Fruit fly (Drosophila melanogaster): ENCODE results near the gene CG42853.

CG42853 gene

DNA sequence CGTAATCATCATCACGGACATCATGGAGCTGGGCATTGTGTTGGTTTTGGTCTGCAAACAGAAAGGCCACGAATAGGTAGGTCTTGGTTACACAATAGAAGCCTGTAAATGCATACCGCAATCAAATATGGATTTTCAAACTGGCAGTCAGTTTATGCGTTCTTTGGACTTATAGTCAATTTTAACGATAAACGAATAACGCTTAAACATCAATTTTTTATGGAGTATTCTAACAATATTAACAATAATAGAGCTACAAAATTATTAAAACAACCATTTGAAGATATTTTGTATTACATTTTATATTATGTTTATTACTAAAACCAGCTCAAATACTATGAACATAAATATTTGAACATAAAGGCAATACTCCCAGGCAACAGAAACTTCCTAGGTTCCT lies 40.3 kb downstream of the CG42853 start:
- TF ChIP-seq CG14711 (tag; optimal IDR thresholded peaks at IDR 0.05) (no peak), CG11617 (GFP tag; optimal IDR thresholded peaks at IDR 0.05) (no peak), CG12768 (GFP tag; optimal IDR thresholded peaks at IDR 0.05) (no peak), CG7101 (tag; optimal IDR thresholded peaks at IDR 0.05) (no peak), cnc (optimal IDR thresholded peaks at IDR 0.05) (no peak), tj (GFP tag; optimal IDR thresholded peaks at IDR 0.05) (no peak), CG33017 (tag; optimal IDR thresholded peaks at IDR 0.05) (no peak), ovo (GFP tag; optimal IDR thresholded peaks at IDR 0.05) (no peak), CG7045 (GFP tag; optimal IDR thresholded peaks at IDR 0.05) (no peak), pad (GFP tag; optimal IDR thresholded peaks at IDR 0.05) (no peak), Mnt (GFP tag; optimal IDR thresholded peaks at IDR 0.05) (no peak), Clk (GFP tag; optimal IDR thresholded peaks at IDR 0.05) (no peak), Crg-1 (GFP tag; optimal IDR thresholded peaks at IDR 0.05) (no peak), cic (GFP tag; optimal IDR thresholded peaks at IDR 0.05) (no peak), kay (GFP tag; ENCODE audit: borderline replicate concordance) (no peak), Hr96 (GFP tag; optimal IDR thresholded peaks at IDR 0.05) (no peak), bab1 (GFP tag; optimal IDR thresholded peaks at IDR 0.05) (no peak), CG5204 (GFP tag; optimal IDR thresholded peaks at IDR 0.05) (no peak), toe (GFP tag; optimal IDR thresholded peaks at IDR 0.05) (no peak), CG1620 (GFP tag; optimal IDR thresholded peaks at IDR 0.05) (no peak)

DNA sequence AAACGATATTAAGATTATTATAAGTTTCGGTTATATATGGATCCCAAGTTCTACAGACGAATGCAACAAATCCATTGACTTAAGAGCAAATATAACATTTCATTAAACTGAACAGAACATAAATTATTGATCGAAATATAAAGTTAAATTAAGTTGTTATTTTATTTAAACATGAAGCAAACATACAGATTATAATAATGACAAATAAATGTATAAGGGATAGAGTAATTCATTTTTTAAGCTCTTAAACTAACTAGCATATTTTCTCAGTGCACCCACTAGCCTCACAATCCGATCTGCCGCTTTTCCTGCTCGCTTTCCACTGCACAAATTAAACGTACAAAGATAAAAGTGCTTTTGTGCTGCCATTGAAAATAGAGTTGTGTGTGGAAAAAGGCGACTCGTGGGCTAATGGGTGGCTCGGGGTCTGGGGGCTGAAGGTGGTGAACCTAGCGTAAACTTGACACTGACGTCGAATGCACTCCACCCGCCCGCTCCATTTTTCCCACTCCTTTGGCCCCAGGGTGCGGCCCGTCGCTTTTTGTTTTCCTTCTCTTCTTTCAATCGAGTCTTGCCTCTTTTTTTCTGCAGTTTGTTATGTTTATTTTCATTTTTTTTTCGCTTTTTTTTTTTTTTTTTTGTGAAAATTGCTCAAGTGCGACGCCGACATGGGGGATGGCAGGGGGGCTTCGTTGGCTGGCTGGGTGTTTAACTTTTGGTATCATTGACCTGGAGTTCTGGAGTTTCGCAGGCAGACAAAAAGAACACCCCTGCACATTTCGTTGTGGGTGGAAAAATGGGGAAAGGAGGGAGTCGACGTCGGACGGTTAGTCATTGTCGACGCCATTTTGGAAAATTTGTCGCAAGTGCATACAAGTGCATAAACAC lies 41.9 kb downstream of the CG42853 start:
- TF ChIP-seq cic (GFP tag; optimal IDR thresholded peaks at IDR 0.05) (no peak), kay (GFP tag; ENCODE audit: borderline replicate concordance) (peak; percentile 27), CG12768 (GFP tag; optimal IDR thresholded peaks at IDR 0.05) (no peak), toe (GFP tag; optimal IDR thresholded peaks at IDR 0.05) (no peak), cnc (optimal IDR thresholded peaks at IDR 0.05) (no peak), CG11617 (GFP tag; optimal IDR thresholded peaks at IDR 0.05) (no peak), bab1 (GFP tag; optimal IDR thresholded peaks at IDR 0.05) (no peak), tj (GFP tag; optimal IDR thresholded peaks at IDR 0.05) (no peak)

- TF ChIP-seq toe (GFP tag; optimal IDR thresholded peaks at IDR 0.05) (no peak), Crg-1 (GFP tag; optimal IDR thresholded peaks at IDR 0.05) (no peak), Hr96 (GFP tag; optimal IDR thresholded peaks at IDR 0.05) (no peak), CG33017 (tag; optimal IDR thresholded peaks at IDR 0.05) (no peak), Mnt (GFP tag; optimal IDR thresholded peaks at IDR 0.05) (no peak), CG12768 (GFP tag; optimal IDR thresholded peaks at IDR 0.05) (no peak), cnc (optimal IDR thresholded peaks at IDR 0.05) (no peak), Clk (GFP tag; optimal IDR thresholded peaks at IDR 0.05) (no peak), CG14711 (tag; optimal IDR thresholded peaks at IDR 0.05) (no peak), CG5204 (GFP tag; optimal IDR thresholded peaks at IDR 0.05) (no peak), CG1620 (GFP tag; optimal IDR thresholded peaks at IDR 0.05) (no peak)
These were observed 42.7 kb downstream of the CG42853 start for dm6 chr3L:18079123-18079522.

DNA sequence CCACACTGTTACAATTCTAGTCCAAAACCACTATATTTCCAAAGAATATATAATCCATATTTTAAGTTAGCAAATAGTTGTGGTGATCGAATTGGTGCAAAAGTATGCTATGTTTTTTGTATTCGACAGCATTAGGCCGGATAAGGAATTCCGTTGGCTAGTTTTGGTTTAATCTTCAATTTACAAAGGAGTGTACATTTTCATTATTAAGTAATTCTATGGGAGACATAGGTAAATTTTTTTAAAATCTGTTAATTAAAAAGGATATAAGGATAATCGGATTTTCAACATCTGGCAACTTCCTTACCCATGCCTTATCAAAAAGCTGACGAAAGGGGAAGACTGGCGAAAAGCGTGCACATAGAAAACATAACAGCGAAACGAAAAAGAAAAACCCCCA lies 43.2 kb downstream of the CG42853 start:
- no peak for TF ChIP-seq toe (GFP tag; optimal IDR thresholded peaks at IDR 0.05)

dm6 chr3L:18077649-18078417 lies 44.0 kb downstream of the CG42853 start:
- TF ChIP-seq Crg-1 (GFP tag; optimal IDR thresholded peaks at IDR 0.05) (no peak), tj (GFP tag; optimal IDR thresholded peaks at IDR 0.05) (peak; percentile 13), toe (GFP tag; optimal IDR thresholded peaks at IDR 0.05) (no peak), Mnt (GFP tag; optimal IDR thresholded peaks at IDR 0.05) (no peak), CG33017 (tag; optimal IDR thresholded peaks at IDR 0.05) (peak; percentile 5), CG7045 (GFP tag; optimal IDR thresholded peaks at IDR 0.05) (no peak), CG11617 (GFP tag; optimal IDR thresholded peaks at IDR 0.05) (peak; percentile 7), kay (GFP tag; ENCODE audit: borderline replicate concordance) (no peak), CG12768 (GFP tag; optimal IDR thresholded peaks at IDR 0.05) (no peak), CG1620 (GFP tag; optimal IDR thresholded peaks at IDR 0.05) (no peak), cic (GFP tag; optimal IDR thresholded peaks at IDR 0.05) (no peak), CG5204 (GFP tag; optimal IDR thresholded peaks at IDR 0.05) (no peak), Hr96 (GFP tag; optimal IDR thresholded peaks at IDR 0.05) (no peak), ovo (GFP tag; optimal IDR thresholded peaks at IDR 0.05) (no peak), CG7101 (tag; optimal IDR thresholded peaks at IDR 0.05) (peak; percentile 36), Clk (GFP tag; optimal IDR thresholded peaks at IDR 0.05) (no peak), pad (GFP tag; optimal IDR thresholded peaks at IDR 0.05) (peak; percentile 34), CG14711 (tag; optimal IDR thresholded peaks at IDR 0.05) (peak; percentile 38), cnc (optimal IDR thresholded peaks at IDR 0.05) (no peak), bab1 (GFP tag; optimal IDR thresholded peaks at IDR 0.05) (peak; percentile 66)

DNA sequence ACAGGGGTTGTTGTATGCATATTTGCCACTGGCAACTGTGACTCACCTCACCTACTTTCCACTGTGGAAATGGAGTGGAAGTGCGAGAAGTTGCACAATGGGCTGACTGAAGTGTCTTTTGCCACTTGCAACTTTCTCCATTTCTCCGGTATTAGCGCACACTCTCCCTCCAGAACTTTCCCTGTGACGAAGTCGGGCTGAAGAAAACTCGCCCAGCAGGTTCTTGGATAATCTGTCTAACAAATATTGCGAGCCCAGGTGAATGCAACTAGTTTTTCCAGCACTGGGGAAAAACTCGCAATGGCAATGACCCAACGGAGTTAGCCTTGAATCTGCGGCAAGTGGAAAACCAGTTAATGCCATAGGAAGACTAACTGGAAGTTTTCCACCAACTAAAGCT lies 45.1 kb downstream of the CG42853 start:
- TF ChIP-seq cic (GFP tag; optimal IDR thresholded peaks at IDR 0.05) = no peak
- no peak for TF ChIP-seq Hr96 (GFP tag; optimal IDR thresholded peaks at IDR 0.05)
- TF ChIP-seq ovo (GFP tag; optimal IDR thresholded peaks at IDR 0.05) = no peak
- no peak for TF ChIP-seq CG1620 (GFP tag; optimal IDR thresholded peaks at IDR 0.05)
- TF ChIP-seq bab1 (GFP tag; optimal IDR thresholded peaks at IDR 0.05) = no peak
- no peak for TF ChIP-seq CG7101 (tag; optimal IDR thresholded peaks at IDR 0.05)
- TF ChIP-seq kay (GFP tag; ENCODE audit: borderline replicate concordance) = no peak
- no peak for TF ChIP-seq cnc (optimal IDR thresholded peaks at IDR 0.05)
- TF ChIP-seq CG33017 (tag; optimal IDR thresholded peaks at IDR 0.05) = no peak
- no peak for TF ChIP-seq CG7045 (GFP tag; optimal IDR thresholded peaks at IDR 0.05)
- TF ChIP-seq pad (GFP tag; optimal IDR thresholded peaks at IDR 0.05) = no peak
- no peak for TF ChIP-seq CG14711 (tag; optimal IDR thresholded peaks at IDR 0.05)
- TF ChIP-seq toe (GFP tag; optimal IDR thresholded peaks at IDR 0.05) = no peak
- TF ChIP-seq Mnt (GFP tag; optimal IDR thresholded peaks at IDR 0.05) = no peak
- TF ChIP-seq CG11617 (GFP tag; optimal IDR thresholded peaks at IDR 0.05) = no peak
- TF ChIP-seq Clk (GFP tag; optimal IDR thresholded peaks at IDR 0.05) = no peak
